Fruit fly (Drosophila melanogaster) whole organism, embryonic: ENCODE data around the gene CG9393.

Experiments used
- BEAF-32 ChIP-seq: fragments of 200-800 bp; sonication (Bioruptor generic); optimal IDR thresholded peaks from 3 replicates; lab custom pipeline; 2017; ENCODE audit warnings: missing biosample characterization, missing genetic modification characterization, mild to moderate bottlenecking, moderate library complexity, missing genetic modification reagents
- CG10267 ChIP-seq: fragments of 200-800 bp; sonication (Bioruptor generic); optimal IDR thresholded peaks from 2 replicates; lab custom pipeline; 2018; ENCODE audit warnings: missing biosample characterization, mild to moderate bottlenecking, missing genetic modification characterization, moderate library complexity
- CG10979 ChIP-seq: fragments of 200-800 bp; sonication (Bioruptor generic); optimal IDR thresholded peaks from 2 replicates; lab custom pipeline; 2018; ENCODE audit warnings: missing biosample characterization, mild to moderate bottlenecking, missing genetic modification characterization, moderate library complexity
- CG11247 ChIP-seq: fragments of 200-800 bp; sonication (Bioruptor generic); IDR thresholded peaks from 2 replicates; pipeline ENCODE4 v1.3.6; 2022; ENCODE audit warnings: missing biosample characterization, missing genetic modification characterization
- CG1233 ChIP-seq: fragments of 200-800 bp; sonication (Bioruptor generic); optimal IDR thresholded peaks from 4 replicates; lab custom pipeline; 2018; ENCODE audit warnings: missing biosample characterization, mild to moderate bottlenecking, missing genetic modification characterization
- CG12744 ChIP-seq: fragments of 200-800 bp; sonication (Bioruptor generic); optimal IDR thresholded peaks from 2 replicates; lab custom pipeline; 2016; ENCODE audit warnings: missing biosample characterization, missing genetic modification characterization
- CG13296 ChIP-seq: fragments of 200-800 bp; sonication (Bioruptor generic); optimal IDR thresholded peaks from 3 replicates; lab custom pipeline; 2018; ENCODE audit warnings: missing biosample characterization, mild to moderate bottlenecking, missing genetic modification characterization
- CG15514 ChIP-seq: fragments of 200-800 bp; sonication (Bioruptor generic); optimal IDR thresholded peaks from 3 replicates; lab custom pipeline; 2017; ENCODE audit warnings: missing biosample characterization, missing genetic modification characterization, mild to moderate bottlenecking, moderate library complexity, missing genetic modification reagents
- CG17328 ChIP-seq: fragments of 200-800 bp; sonication (Bioruptor generic); IDR thresholded peaks from 2 replicates; pipeline ENCODE4 v1.3.6; 2022; ENCODE audit warnings: missing biosample characterization, missing genetic modification characterization
- CG17829 ChIP-seq: fragments of 200-800 bp; optimal IDR thresholded peaks from 2 replicates; lab custom pipeline; 2019; ENCODE audit warnings: missing biosample characterization, mild to moderate bottlenecking, missing genetic modification characterization, moderate library complexity
- CG2202 ChIP-seq: fragments of 200-800 bp; sonication (Bioruptor generic); optimal IDR thresholded peaks from 2 replicates; lab custom pipeline; 2018; ENCODE audit warnings: missing biosample characterization, mild to moderate bottlenecking, missing genetic modification characterization
- CG34224 ChIP-seq: fragments of 200-800 bp; sonication (Bioruptor generic); IDR thresholded peaks from 3 replicates; pipeline ENCODE4 v1.3.6; 2022; ENCODE audit warnings: missing biosample characterization, missing genetic modification characterization; ENCODE audit not compliant: partially characterized antibody
- CG8290 ChIP-seq, 3 experiments: fragments of 200-800 bp; sonication (Bioruptor generic); optimal IDR thresholded peaks; 2 replicates each; lab custom pipeline; 2016 to 2019; ENCODE audit warnings: missing biosample characterization in 3 of 3, missing genetic modification characterization in 3 of 3, mild to moderate bottlenecking in 2 of 3, moderate library complexity in 1 of 3
- CG8944 ChIP-seq: fragments of 200-800 bp; sonication (Bioruptor generic); optimal IDR thresholded peaks from 3 replicates; lab custom pipeline; 2016; ENCODE audit warnings: missing biosample characterization, missing genetic modification characterization
- CG9876 ChIP-seq: fragments of 200-800 bp; sonication (Bioruptor generic); optimal IDR thresholded peaks from 2 replicates; lab custom pipeline; 2016; ENCODE audit warnings: missing biosample characterization, missing genetic modification characterization
- CG9932 ChIP-seq: fragments of 200-800 bp; sonication (Bioruptor generic); IDR thresholded peaks from 2 replicates; pipeline ENCODE4 v1.3.6; 2022; ENCODE audit warnings: missing biosample characterization, missing genetic modification characterization
- Dbx ChIP-seq: fragments of 200-800 bp; sonication (Bioruptor generic); IDR thresholded peaks from 3 replicates; pipeline ENCODE4 v1.3.6; 2022; ENCODE audit warnings: missing biosample characterization, missing genetic modification characterization
- Dfd ChIP-seq, 2 experiments: fragments of >200 bp; optimal IDR thresholded peaks; 2 replicates each; lab custom pipeline; 2017; ENCODE audit warnings: missing biosample characterization in 2 of 2, missing genetic modification characterization in 2 of 2
- Dll ChIP-seq: fragments of 200-800 bp; sonication (Bioruptor generic); IDR thresholded peaks from 4 replicates; pipeline ENCODE4 v1.3.6; 2022; ENCODE audit warnings: missing biosample characterization, missing genetic modification characterization; ENCODE audit not compliant: partially characterized antibody
- HLH4C ChIP-seq: fragments of 200-800 bp; sonication (Bioruptor generic); IDR thresholded peaks from 3 replicates; pipeline ENCODE4 v1.3.6; 2022; ENCODE audit warnings: missing biosample characterization, missing genetic modification characterization; ENCODE audit not compliant: partially characterized antibody
- HLH54F ChIP-seq: fragments of 200-800 bp; sonication (Bioruptor generic); optimal IDR thresholded peaks from 3 replicates; lab custom pipeline; 2016; ENCODE audit warnings: missing biosample characterization, missing genetic modification characterization
- Hmr ChIP-seq: fragments of 200-800 bp; sonication (Bioruptor generic); optimal IDR thresholded peaks from 3 replicates; lab custom pipeline; 2017; ENCODE audit warnings: mild to moderate bottlenecking, missing biosample characterization, missing genetic modification reagents, missing genetic modification characterization
- Hmx ChIP-seq: fragments of 200-800 bp; sonication (Bioruptor generic); optimal IDR thresholded peaks from 2 replicates; lab custom pipeline; 2016; ENCODE audit warnings: missing biosample characterization, missing genetic modification characterization
- NFAT ChIP-seq: fragments of 200-800 bp; sonication (Bioruptor generic); IDR thresholded peaks from 2 replicates; pipeline ENCODE4 v1.3.6; 2022; ENCODE audit warnings: missing biosample characterization, missing genetic modification characterization
- Poxn ChIP-seq: fragments of 200-800 bp; sonication (Bioruptor generic); IDR thresholded peaks from 2 replicates; pipeline ENCODE4 v1.3.6; 2022; ENCODE audit warnings: missing biosample characterization, missing genetic modification characterization
- Usf ChIP-seq: fragments of 200-800 bp; sonication (Bioruptor generic); optimal IDR thresholded peaks from 2 replicates; lab custom pipeline; 2017; ENCODE audit warnings: missing genotype, missing biosample characterization, missing genetic modification characterization
- ase ChIP-seq: fragments of 200-800 bp; sonication (Bioruptor generic); IDR thresholded peaks from 3 replicates; pipeline ENCODE4 v1.3.6; 2022; ENCODE audit warnings: missing biosample characterization, missing genetic modification characterization
- caup ChIP-seq: fragments of 200-800 bp; sonication (Bioruptor generic); optimal IDR thresholded peaks from 3 replicates; lab custom pipeline; 2017; ENCODE audit warnings: missing biosample characterization, mild to moderate bottlenecking, missing genetic modification characterization, moderate library complexity; ENCODE audit not compliant: severe bottlenecking
- cg ChIP-seq: fragments of 200-800 bp; sonication (Bioruptor generic); optimal IDR thresholded peaks from 3 replicates; lab custom pipeline; 2019; ENCODE audit warnings: missing biosample characterization, mild to moderate bottlenecking, missing genetic modification characterization, moderate library complexity
- chn ChIP-seq: fragments of 200-800 bp; sonication (Bioruptor generic); optimal IDR thresholded peaks from 2 replicates; lab custom pipeline; 2016; ENCODE audit warnings: missing biosample characterization, missing genetic modification characterization
- da ChIP-seq: fragments of 200-800 bp; sonication (Bioruptor generic); optimal IDR thresholded peaks from 2 replicates; lab custom pipeline; 2016; ENCODE audit warnings: missing biosample characterization, missing genetic modification characterization
- emc ChIP-seq: fragments of 200-800 bp; sonication (Bioruptor generic); optimal IDR thresholded peaks from 2 replicates; lab custom pipeline; 2016; ENCODE audit warnings: missing biosample characterization, missing genetic modification characterization
- ewg ChIP-seq: fragments of 200-800 bp; sonication (Bioruptor generic); optimal IDR thresholded peaks from 3 replicates; lab custom pipeline; 2017; ENCODE audit warnings: mild to moderate bottlenecking, missing biosample characterization, missing genetic modification reagents, missing genetic modification characterization
- fd96Cb ChIP-seq: fragments of 200-800 bp; sonication (Bioruptor generic); optimal IDR thresholded peaks from 2 replicates; lab custom pipeline; 2018; ENCODE audit warnings: missing biosample characterization, mild to moderate bottlenecking, missing genetic modification characterization, moderate library complexity
- ftz-f1 ChIP-seq: fragments of 200-800 bp; sonication (Bioruptor generic); optimal IDR thresholded peaks from 2 replicates; lab custom pipeline; 2016; ENCODE audit warnings: missing biosample characterization, missing genetic modification characterization
- grn ChIP-seq: fragments of 200-800 bp; sonication (Bioruptor generic); optimal IDR thresholded peaks from 3 replicates; lab custom pipeline; 2017; ENCODE audit warnings: missing biosample characterization, missing genetic modification characterization
- gsb-n ChIP-seq: fragments of 200-800 bp; sonication (Bioruptor generic); optimal IDR thresholded peaks from 3 replicates; lab custom pipeline; 2018; ENCODE audit warnings: missing biosample characterization, mild to moderate bottlenecking, missing genetic modification characterization
- ind ChIP-seq: fragments of 200-800 bp; sonication (Bioruptor generic); optimal IDR thresholded peaks from 3 replicates; lab custom pipeline; 2016; ENCODE audit warnings: missing biosample characterization, missing genetic modification characterization
- nau ChIP-seq: fragments of 200-800 bp; sonication (Bioruptor generic); optimal IDR thresholded peaks from 3 replicates; lab custom pipeline; 2017; ENCODE audit warnings: missing biosample characterization, mild to moderate bottlenecking, missing genetic modification characterization, missing genetic modification reagents
- nom ChIP-seq: fragments of 200-800 bp; sonication (Bioruptor generic); optimal IDR thresholded peaks from 2 replicates; lab custom pipeline; 2017; ENCODE audit warnings: missing biosample characterization, missing genetic modification characterization, mild to moderate bottlenecking, moderate library complexity, missing genetic modification reagents
- pfk ChIP-seq: fragments of 200-800 bp; sonication (Bioruptor generic); optimal IDR thresholded peaks from 2 replicates; lab custom pipeline; 2018; ENCODE audit warnings: missing biosample characterization, mild to moderate bottlenecking, missing genetic modification characterization, moderate library complexity
- pnt ChIP-seq: fragments of 200-800 bp; sonication (Bioruptor generic); optimal IDR thresholded peaks from 3 replicates; lab custom pipeline; 2016; ENCODE audit warnings: missing biosample characterization, missing genetic modification characterization
- repo ChIP-seq: fragments of 200-800 bp; sonication (Bioruptor generic); optimal IDR thresholded peaks from 2 replicates; lab custom pipeline; 2016; ENCODE audit warnings: missing biosample characterization, missing genetic modification characterization
- sens ChIP-seq: fragments of 200-800 bp; sonication (Bioruptor generic); peaks from one replicate; lab custom pipeline; 2016; ENCODE audit warnings: missing biosample characterization, missing genetic modification characterization
- sens-2 ChIP-seq: fragments of 200-800 bp; sonication (Bioruptor generic); IDR thresholded peaks from 2 replicates; pipeline ENCODE4 v1.3.6; 2022; ENCODE audit warnings: missing biosample characterization, missing genetic modification characterization
- sob ChIP-seq: fragments of 200-800 bp; sonication (Bioruptor generic); IDR thresholded peaks from 2 replicates; pipeline ENCODE4 v1.3.6; 2022; ENCODE audit warnings: missing biosample characterization, missing genetic modification characterization
- stc ChIP-seq: fragments of 200-800 bp; sonication (Bioruptor generic); IDR thresholded peaks from 2 replicates; pipeline ENCODE4 v1.3.6; 2022; ENCODE audit warnings: missing biosample characterization, missing genetic modification characterization
- unpg ChIP-seq: fragments of 200-800 bp; sonication (Bioruptor generic); optimal IDR thresholded peaks from 3 replicates; lab custom pipeline; 2018; ENCODE audit warnings: missing biosample characterization, mild to moderate bottlenecking, missing genetic modification characterization, moderate library complexity
- vvl ChIP-seq: fragments of 200-800 bp; sonication (Bioruptor generic); IDR thresholded peaks from 2 replicates; pipeline ENCODE4 v1.3.6; 2022; ENCODE audit warnings: missing biosample characterization, missing genetic modification characterization
- zfh1 ChIP-seq: fragments of 200-800 bp; sonication (Bioruptor generic); IDR thresholded peaks from 3 replicates; pipeline ENCODE4 v1.3.6; 2022; ENCODE audit warnings: missing biosample characterization, missing genetic modification characterization

CG9393 gene

DNA sequence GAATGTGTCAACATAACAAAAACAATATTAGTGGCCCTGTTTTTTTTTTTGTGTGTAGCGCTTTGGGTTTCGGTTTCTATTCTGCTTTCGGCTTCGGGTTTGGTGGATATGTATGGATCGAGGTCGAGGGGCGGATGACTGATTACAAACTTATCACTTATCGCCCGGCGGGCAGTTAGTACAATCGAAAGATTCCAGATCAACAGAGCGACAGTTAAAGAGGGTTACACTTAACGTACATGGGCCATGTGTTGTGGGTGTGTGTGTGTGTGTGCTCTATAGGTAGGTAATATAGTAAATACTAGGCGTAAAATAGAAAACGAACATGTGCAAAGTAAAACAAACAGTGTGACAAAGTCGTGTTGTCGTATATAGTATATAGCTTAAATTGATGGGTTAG lies 14.7 kb downstream of the CG9393 start (continued):
- TF ChIP-seq CG8290 (GFP tag; optimal IDR thresholded peaks at IDR 0.05; lab: Kevin White, UChicago) (no peak), CG8290 (tag; optimal IDR thresholded peaks at IDR 0.05; lab: Kevin White, UChicago) (peak in 1 of 2 experiments; percentile 10), sob (no peak), CG17328 (GFP tag; lab: Robert Waterston, UW) (no peak), HLH54F (GFP tag; lab: Kevin White, UChicago) (no peak), sens-2 (GFP tag; lab: Robert Waterston, UW) (no peak), ewg (GFP tag; lab: Kevin White, UChicago) (no peak), unpg (GFP tag; lab: Kevin White, UChicago) (no peak), nom (GFP tag; lab: Kevin White, UChicago) (no peak), cg (peak; percentile 40), CG17829 (no peak), ind (GFP tag; lab: Kevin White, UChicago) (no peak), CG8944 (no peak), Poxn (GFP tag; lab: Robert Waterston, UW) (no peak), grn (GFP tag; lab: Kevin White, UChicago) (peak; percentile 93), CG2202 (tag; lab: Kevin White, UChicago) (no peak), CG10267 (no peak), vvl (GFP tag; lab: Robert Waterston, UW) (0 out of 2 replicates have a peak, but pooled peaks have one; percentile 14), gsb-n (no peak), repo (GFP tag; lab: Kevin White, UChicago) (no peak), pnt (GFP tag; lab: Kevin White, UChicago) (no peak), nau (no peak), caup (GFP tag; lab: Kevin White, UChicago) (no peak), emc (GFP tag; lab: Kevin White, UChicago) (no peak), sens (no peak), CG34224 (no peak)

- TF ChIP-seq CG9932 (GFP tag; lab: Robert Waterston, UW) (no peak), stc (GFP tag; lab: Robert Waterston, UW) (no peak), Usf (GFP tag; lab: Kevin White, UChicago) (no peak), pfk (GFP tag; lab: Kevin White, UChicago) (no peak), BEAF-32 (GFP tag; lab: Kevin White, UChicago) (no peak), CG10267 (no peak), CG9876 (no peak), CG10979 (tag; lab: Kevin White, UChicago) (no peak), chn (GFP tag; lab: Kevin White, UChicago) (no peak), ftz-f1 (GFP tag; lab: Kevin White, UChicago) (no peak), ase (GFP tag; lab: Robert Waterston, UW) (0 out of 3 replicates have a peak, but pooled peaks have one; percentile 41), NFAT (no peak), ewg (GFP tag; lab: Kevin White, UChicago) (no peak), CG13296 (GFP tag; lab: Kevin White, UChicago) (no peak), CG11247 (GFP tag; lab: Robert Waterston, UW) (no peak), Dfd (GFP tag; optimal IDR thresholded peaks at IDR 0.05; lab: Kevin White, UChicago) (peak in 1 of 2 experiments; percentile 62), da (no peak), CG15514 (GFP tag; lab: Kevin White, UChicago) (no peak), CG12744 (GFP tag; lab: Kevin White, UChicago) (no peak), Dbx (no peak), Dll (GFP tag; lab: Robert Waterston, UW) (no peak), HLH4C (GFP tag; lab: Robert Waterston, UW) (no peak), fd96Cb (tag; lab: Kevin White, UChicago) (no peak), Hmr (GFP tag; lab: Kevin White, UChicago) (no peak), CG1233 (GFP tag; lab: Kevin White, UChicago) (no peak), zfh1 (GFP tag; lab: Robert Waterston, UW) (0 out of 3 replicates have a peak, but pooled peaks have one; percentile 13), Hmx (GFP tag; lab: Kevin White, UChicago) (no peak)
These were observed 16.6 kb downstream of the CG9393 start for dm6 chr3R:9546808-9547381.
